Worm (Caenorhabditis elegans) whole organism, late embryonic: Measurements from ENCODE around the gene F46H5.7.

Experiments
- C38D4.7 ChIP-seq: fragments of 200-800 bp; sonication (Bioruptor generic); optimal IDR thresholded peaks from 2 replicates; lab custom pipeline; 2018; ENCODE audit warnings: mild to moderate bottlenecking, missing genetic modification characterization, moderate library complexity, missing compliant biosample characterization
- ceh-19 ChIP-seq: fragments of 200-800 bp; sonication (Bioruptor generic); optimal IDR thresholded peaks from 2 replicates; lab custom pipeline; 2018; ENCODE audit warnings: mild to moderate bottlenecking, missing genetic modification characterization, missing compliant biosample characterization
- dmd-4 ChIP-seq: sonication (generic microtip); optimal IDR thresholded peaks from 2 replicates; lab custom pipeline; 2016; ENCODE audit warnings: borderline replicate concordance, missing genetic modification characterization, missing compliant biosample characterization
- ets-4 ChIP-seq: sonication (generic microtip); optimal IDR thresholded peaks from 2 replicates; lab custom pipeline; 2016; ENCODE audit warnings: missing genetic modification characterization, missing compliant biosample characterization
- fkh-10 ChIP-seq: fragments of 150-350 bp; optimal IDR thresholded peaks from 2 replicates; lab custom pipeline; 2014; ENCODE audit warnings: missing biosample characterization, missing genetic modification reagents, missing genetic modification characterization
- hlh-6 ChIP-seq: sonication (generic microtip); optimal IDR thresholded peaks from 2 replicates; lab custom pipeline; 2016; ENCODE audit warnings: missing genotype, missing genetic modification characterization, missing compliant biosample characterization
- nfya-1 ChIP-seq: sonication (generic microtip); optimal IDR thresholded peaks from 2 replicates; lab custom pipeline; 2017; ENCODE audit warnings: missing genetic modification characterization, mild to moderate bottlenecking, missing compliant biosample characterization, antibody characterized with exemption, moderate library complexity
- sox-2 ChIP-seq: fragments of 200-800 bp; sonication (Bioruptor generic); IDR thresholded peaks from 2 replicates; pipeline ENCODE4 v1.3.6; 2022; ENCODE audit warnings: missing genetic modification reagents, missing genetic modification characterization, missing compliant biosample characterization

- TF ChIP-seq sox-2 (GFP tag; lab: Robert Waterston, UW) (no peak), nfya-1 (no peak), C38D4.7 (GFP tag; lab: Kevin White, UChicago) (no peak), hlh-6 (tag; lab: Kevin White, UChicago) (no peak), fkh-10 (GFP tag; lab: Kevin White, UChicago) (no peak), dmd-4 (tag; lab: Kevin White, UChicago) (no peak), ets-4 (tag; lab: Kevin White, UChicago) (no peak), ceh-19 (no peak)
Observed at ce11 chrX:7211405-7211804, 31.4 kb downstream of the F46H5.7 start, which contains the start of gene spp-22.
